Fruit fly (Drosophila melanogaster): ENCODE results near the gene CG31523.

DNA sequence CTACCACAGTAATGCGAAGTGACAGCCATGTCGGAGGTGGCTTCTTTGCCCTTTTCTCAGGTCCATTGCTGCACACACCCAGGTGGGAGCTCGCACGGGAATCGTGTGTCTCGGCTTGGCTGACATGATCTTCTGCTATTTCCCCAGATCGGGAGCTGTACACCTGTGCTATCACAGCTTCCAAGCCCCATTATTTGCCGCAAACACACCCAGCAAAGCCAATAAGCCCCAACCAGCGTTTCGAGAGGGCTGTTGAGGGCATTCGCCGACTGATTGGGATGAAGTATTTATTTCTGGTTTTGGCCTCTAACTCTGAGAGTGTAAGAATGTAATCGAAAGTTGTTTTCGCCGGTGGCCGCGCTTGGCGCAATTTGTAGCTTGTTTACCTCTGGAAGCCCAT lies 21.4 kb downstream of the CG31523 start:
- no peak for TF ChIP-seq CG8478 (optimal IDR thresholded peaks at IDR 0.05)
- TF ChIP-seq CTCF (optimal IDR thresholded peaks at IDR 0.05) = no peak
